Worm (Caenorhabditis elegans): ENCODE measurements around the gene cyp-35D1.

DNA sequence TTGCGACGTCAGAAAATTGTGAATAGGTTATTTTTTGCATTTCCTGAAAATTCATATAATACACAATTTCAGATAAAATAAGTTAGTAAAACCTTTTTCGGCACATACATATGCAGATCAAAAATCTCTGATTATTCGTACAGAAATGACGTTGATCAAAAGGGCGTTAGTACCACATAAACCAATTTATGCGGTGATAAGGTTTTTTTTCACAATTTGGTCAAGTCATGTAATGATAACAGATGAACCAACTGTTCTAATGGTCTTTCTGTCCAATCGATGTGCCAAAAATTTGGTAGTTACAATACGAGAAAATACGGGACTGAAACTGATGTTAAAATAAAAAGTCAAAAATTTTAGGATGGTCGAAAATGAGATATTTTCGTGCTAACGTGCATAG lies 11.0 kb downstream of the cyp-35D1 start:
- no peak for TF ChIP-seq hnd-1 (tag; optimal IDR thresholded peaks at IDR 0.05)
- TF ChIP-seq ama-1 (optimal IDR thresholded peaks at IDR 0.05): no peak
- TF ChIP-seq tbx-11 (GFP tag; IDR thresholded peaks at IDR 0.05): no peak
